Worm (Caenorhabditis elegans) whole organism, L1 larva: Measurements from ENCODE around the gene pinn-1.

ENCODE experiments used
- C16A3.4 ChIP-seq: fragments of 150-350 bp; optimal IDR thresholded peaks from 2 replicates; lab custom pipeline; 2014; ENCODE audit warnings: missing biosample characterization, missing genetic modification characterization
- F16B12.6 ChIP-seq: fragments of 150-350 bp; optimal IDR thresholded peaks from 2 replicates; lab custom pipeline; 2014; ENCODE audit warnings: missing biosample characterization, missing genetic modification characterization
- Y116A8C.19 ChIP-seq: sonication (generic microtip); optimal IDR thresholded peaks from 2 replicates; lab custom pipeline; 2016; ENCODE audit warnings: missing compliant biosample characterization, missing genetic modification characterization, borderline replicate concordance
- aha-1 ChIP-seq: fragments of 150-350 bp; optimal IDR thresholded peaks from 2 replicates; lab custom pipeline; 2014; ENCODE audit warnings: missing biosample characterization, missing genetic modification characterization
- blmp-1 ChIP-seq: fragments of 150-350 bp; optimal IDR thresholded peaks from 2 replicates; lab custom pipeline; 2014; ENCODE audit warnings: missing biosample characterization, missing genetic modification characterization
- ceh-63 ChIP-seq: fragments of 200-800 bp; sonication (Bioruptor generic); optimal IDR thresholded peaks from 2 replicates; lab custom pipeline; 2018; ENCODE audit warnings: mild to moderate bottlenecking, missing genetic modification characterization, missing compliant biosample characterization
- ceh-82 ChIP-seq, 3 experiments: fragments of 150-350 bp in 1 of 3; sonication (generic microtip) in 2 of 3; optimal IDR thresholded peaks; 2 replicates each; lab custom pipeline; 2014 to 2017; ENCODE audit warnings: missing biosample characterization in 3 of 3, missing genetic modification characterization in 3 of 3
- ces-1 ChIP-seq: fragments of 150-350 bp; optimal IDR thresholded peaks from 2 replicates; lab custom pipeline; 2014; ENCODE audit warnings: missing biosample characterization, missing genetic modification reagents, missing genetic modification characterization
- dsc-1 ChIP-seq: sonication (generic microtip); optimal IDR thresholded peaks from 2 replicates; lab custom pipeline; 2016; ENCODE audit warnings: mild to moderate bottlenecking, missing genetic modification characterization, missing compliant biosample characterization
- egl-27 ChIP-seq, 2 experiments: fragments of 150-350 bp in 1 of 2; sonication (generic microtip); optimal IDR thresholded peaks; 3 replicates each; lab custom pipeline; 2017 to 2018; ENCODE audit warnings: missing biosample characterization in 2 of 2, missing genetic modification characterization in 2 of 2, missing genetic modification reagents in 2 of 2
- elt-3 ChIP-seq, 6 experiments: fragments of 150-350 bp in 1 of 6; sonication (generic microtip); optimal IDR thresholded peaks; 2 replicates each; lab custom pipeline; 2017 to 2018; ENCODE audit warnings: missing biosample characterization in 6 of 6, missing genetic modification characterization in 6 of 6, inconsistent platforms in 1 of 6
- ets-5 ChIP-seq: fragments of 200-800 bp; sonication (Bioruptor generic); IDR thresholded peaks from 2 replicates; pipeline ENCODE4 v1.3.6; 2022; ENCODE audit warnings: missing genetic modification characterization, missing compliant biosample characterization
- fkh-8 ChIP-seq: sonication (generic microtip); optimal IDR thresholded peaks from 2 replicates; lab custom pipeline; 2016; ENCODE audit warnings: mild to moderate bottlenecking, missing genetic modification characterization, missing compliant biosample characterization
- grh-1 ChIP-seq: fragments of 200-800 bp; sonication (Bioruptor generic); IDR thresholded peaks from 2 replicates; pipeline ENCODE4 v1.3.6; 2022; ENCODE audit warnings: missing genetic modification reagents, missing genetic modification characterization, missing compliant biosample characterization
- hlh-17 ChIP-seq: fragments of 200-800 bp; sonication (Bioruptor generic); optimal IDR thresholded peaks from 2 replicates; lab custom pipeline; 2018; ENCODE audit warnings: missing genetic modification characterization, mild to moderate bottlenecking, missing compliant biosample characterization, moderate library complexity, borderline replicate concordance
- hpl-2 ChIP-seq: fragments of 150-350 bp; optimal IDR thresholded peaks from 2 replicates; lab custom pipeline; 2014; ENCODE audit warnings: missing biosample characterization, missing genetic modification reagents, missing genetic modification characterization
- irx-1 ChIP-seq: sonication (generic microtip); optimal IDR thresholded peaks from 2 replicates; lab custom pipeline; 2016; ENCODE audit warnings: missing genetic modification characterization, missing compliant biosample characterization
- lin-15B ChIP-seq: fragments of 150-350 bp; sonication (generic microtip); optimal IDR thresholded peaks from 3 replicates; lab custom pipeline; 2014; ENCODE audit warnings: missing biosample characterization, missing genetic modification characterization
- lin-35 ChIP-seq, 2 experiments: fragments of 150-350 bp; optimal IDR thresholded peaks; 2 replicates each; lab custom pipeline; 2014; ENCODE audit warnings: missing biosample characterization in 2 of 2, missing genetic modification characterization in 2 of 2, missing genetic modification reagents in 2 of 2
- mef-2 ChIP-seq: fragments of 150-350 bp; optimal IDR thresholded peaks from 2 replicates; lab custom pipeline; 2014; ENCODE audit warnings: missing biosample characterization, missing genetic modification characterization
- mep-1 ChIP-seq: fragments of 150-350 bp; optimal IDR thresholded peaks from 2 replicates; lab custom pipeline; 2014; ENCODE audit warnings: missing biosample characterization, missing genetic modification characterization
- nhr-11 ChIP-seq: fragments of 150-350 bp; optimal IDR thresholded peaks from 2 replicates; lab custom pipeline; 2014; ENCODE audit warnings: missing biosample characterization, missing genetic modification characterization
- nhr-12 ChIP-seq: sonication (generic microtip); optimal IDR thresholded peaks from 2 replicates; lab custom pipeline; 2017; ENCODE audit warnings: missing biosample characterization, missing genetic modification characterization
- nhr-19 ChIP-seq: fragments of 200-800 bp; sonication (Bioruptor generic); conservative IDR thresholded peaks from 2 replicates; pipeline ENCODE4 v1.3.6; 2022; ENCODE audit warnings: missing genetic modification characterization, missing compliant biosample characterization
- nhr-20 ChIP-seq: sonication (generic microtip); optimal IDR thresholded peaks from 2 replicates; lab custom pipeline; 2016; ENCODE audit warnings: mild to moderate bottlenecking, missing genetic modification characterization, missing compliant biosample characterization
- nhr-237 ChIP-seq: fragments of 150-350 bp; optimal IDR thresholded peaks from 2 replicates; lab custom pipeline; 2014; ENCODE audit warnings: missing biosample characterization, missing genetic modification characterization
- nhr-28 ChIP-seq: fragments of 150-350 bp; optimal IDR thresholded peaks from 2 replicates; lab custom pipeline; 2014; ENCODE audit warnings: missing biosample characterization, missing genetic modification characterization
- nhr-47 ChIP-seq: sonication (generic microtip); optimal IDR thresholded peaks from 2 replicates; lab custom pipeline; 2016; ENCODE audit warnings: mild to moderate bottlenecking, missing genetic modification characterization, moderate library complexity, missing compliant biosample characterization
- nhr-71 ChIP-seq: sonication (generic microtip); optimal IDR thresholded peaks from 2 replicates; lab custom pipeline; 2016; ENCODE audit warnings: mild to moderate bottlenecking, missing genetic modification characterization, moderate library complexity, missing compliant biosample characterization
- nhr-84 ChIP-seq: sonication (generic microtip); optimal IDR thresholded peaks from 2 replicates; lab custom pipeline; 2017; ENCODE audit warnings: missing biosample characterization, missing genetic modification characterization
- nhr-85 ChIP-seq: sonication (generic microtip); peaks from one replicate; lab custom pipeline; 2016; ENCODE audit warnings: missing genetic modification characterization, inconsistent platforms, missing compliant biosample characterization
- nhr-90 ChIP-seq: sonication (generic microtip); optimal IDR thresholded peaks from 2 replicates; lab custom pipeline; 2016; ENCODE audit warnings: mild to moderate bottlenecking, missing genetic modification characterization, missing compliant biosample characterization; ENCODE audit not compliant: poor library complexity
- pag-3 ChIP-seq: sonication (generic microtip); optimal IDR thresholded peaks from 2 replicates; lab custom pipeline; 2017; ENCODE audit warnings: missing genetic modification characterization, mild to moderate bottlenecking, missing compliant biosample characterization, antibody characterized with exemption, borderline replicate concordance; ENCODE audit not compliant: insufficient read depth
- pax-3 ChIP-seq: fragments of 200-800 bp; sonication (Bioruptor generic); optimal IDR thresholded peaks from 2 replicates; lab custom pipeline; 2018; ENCODE audit warnings: mild to moderate bottlenecking, missing genetic modification characterization, moderate library complexity, missing compliant biosample characterization
- pqm-1 ChIP-seq: sonication (generic microtip); optimal IDR thresholded peaks from 3 replicates; lab custom pipeline; 2017; ENCODE audit warnings: missing biosample characterization, missing genetic modification characterization
- rnt-1 ChIP-seq: sonication (generic microtip); optimal IDR thresholded peaks from 2 replicates; lab custom pipeline; 2016; ENCODE audit warnings: mild to moderate bottlenecking, missing genetic modification characterization, moderate library complexity, missing compliant biosample characterization
- skn-1 ChIP-seq: fragments of 150-350 bp; optimal IDR thresholded peaks from 2 replicates; lab custom pipeline; 2014; ENCODE audit warnings: missing biosample characterization, missing genetic modification characterization
- snpc-4 ChIP-seq: fragments of 150-350 bp; optimal IDR thresholded peaks from 2 replicates; lab custom pipeline; 2014; ENCODE audit warnings: missing biosample characterization, missing genetic modification characterization
- snu-23 ChIP-seq: sonication (generic microtip); optimal IDR thresholded peaks from 2 replicates; lab custom pipeline; 2016; ENCODE audit warnings: missing genetic modification characterization, missing compliant biosample characterization
- sptf-1 ChIP-seq: fragments of 150-350 bp; optimal IDR thresholded peaks from 2 replicates; lab custom pipeline; 2014; ENCODE audit warnings: missing biosample characterization, missing genetic modification characterization
- swsn-7 ChIP-seq: sonication (generic microtip); optimal IDR thresholded peaks from 2 replicates; lab custom pipeline; 2016; ENCODE audit warnings: missing genetic modification characterization, missing compliant biosample characterization
- tlp-1 ChIP-seq: fragments of 150-350 bp; optimal IDR thresholded peaks from 2 replicates; lab custom pipeline; 2014; ENCODE audit warnings: missing biosample characterization, missing genetic modification characterization
- unc-130 ChIP-seq: fragments of 150-350 bp; optimal IDR thresholded peaks from 2 replicates; lab custom pipeline; 2017; ENCODE audit warnings: missing biosample characterization, missing genetic modification characterization, inconsistent platforms
- unc-98 ChIP-seq: fragments of 200-800 bp; sonication (Bioruptor generic); IDR thresholded peaks from 2 replicates; pipeline ENCODE4 v1.3.6; 2022; ENCODE audit warnings: missing genetic modification characterization, missing compliant biosample characterization
- xbp-1 ChIP-seq: sonication (generic microtip); optimal IDR thresholded peaks from 2 replicates; lab custom pipeline; 2016; ENCODE audit warnings: missing genetic modification characterization, missing compliant biosample characterization
- zag-1 ChIP-seq: fragments of 150-350 bp; optimal IDR thresholded peaks from 2 replicates; lab custom pipeline; 2014; ENCODE audit warnings: missing biosample characterization, missing genetic modification characterization
- zip-4 ChIP-seq: fragments of 200-800 bp; sonication (Bioruptor generic); optimal IDR thresholded peaks from 2 replicates; lab custom pipeline; 2018; ENCODE audit warnings: mild to moderate bottlenecking, missing genetic modification characterization, moderate library complexity, missing compliant biosample characterization
- ztf-11 ChIP-seq, 2 experiments: sonication (generic microtip); optimal IDR thresholded peaks; 2 replicates each; lab custom pipeline; 2016 to 2017; ENCODE audit warnings: missing genetic modification characterization in 2 of 2, missing biosample characterization in 1 of 2, missing compliant biosample characterization in 1 of 2

The pinn-1 gene

ce11 chrII:2858851-2859250 lies 30.0 kb downstream of the pinn-1 start:
- TF ChIP-seq nhr-237: no peak
- no peak for TF ChIP-seq nhr-90 (tag; lab: Kevin White, UChicago)
- TF ChIP-seq lin-35 (GFP tag; optimal IDR thresholded peaks at IDR 0.05; lab: Kevin White, UChicago): peak in 1 of 2 experiments; percentile 24
- peak; percentile 74 for TF ChIP-seq nhr-85
- TF ChIP-seq nhr-47: no peak
- TF ChIP-seq dsc-1 (tag; lab: Kevin White, UChicago): no peak
- TF ChIP-seq ztf-11 (tag; optimal IDR thresholded peaks at IDR 0.05; lab: Kevin White, UChicago): no peak
- no peak for TF ChIP-seq ceh-63 (GFP tag; lab: Kevin White, UChicago)
- no peak for TF ChIP-seq ceh-82 (tag; optimal IDR thresholded peaks at IDR 0.05; lab: Kevin White, UChicago)
- TF ChIP-seq nhr-11 (tag; lab: Kevin White, UChicago): no peak
- peak; percentile 5 for TF ChIP-seq blmp-1 (tag; lab: Kevin White, UChicago)
- TF ChIP-seq nhr-28 (tag; lab: Kevin White, UChicago): no peak
- peak; percentile 26 for TF ChIP-seq nhr-20 (tag; lab: Kevin White, UChicago)
- no peak for TF ChIP-seq C16A3.4
- TF ChIP-seq irx-1 (tag; lab: Kevin White, UChicago): no peak
- TF ChIP-seq egl-27 (tag; optimal IDR thresholded peaks at IDR 0.05; lab: Kevin White, UChicago): no peak
- TF ChIP-seq fkh-8 (tag; lab: Kevin White, UChicago): no peak
- TF ChIP-seq ces-1 (GFP tag; lab: Kevin White, UChicago): no peak
- TF ChIP-seq elt-3 (tag; optimal IDR thresholded peaks at IDR 0.05; lab: Kevin White, UChicago): peak in 1 of 6 experiments; percentile 48
- TF ChIP-seq hpl-2 (GFP tag; lab: Kevin White, UChicago): no peak
- TF ChIP-seq zag-1 (tag; lab: Kevin White, UChicago): no peak
- TF ChIP-seq pag-3: no peak
- TF ChIP-seq skn-1 (tag; lab: Kevin White, UChicago): no peak
- no peak for TF ChIP-seq unc-130
- no peak for TF ChIP-seq pqm-1 (tag; lab: Kevin White, UChicago)
- TF ChIP-seq Y116A8C.19 (tag; lab: Kevin White, UChicago): no peak
- no peak for TF ChIP-seq zip-4
- no peak for TF ChIP-seq mef-2 (tag; lab: Kevin White, UChicago)
- no peak for TF ChIP-seq nhr-12 (tag; lab: Kevin White, UChicago)
- TF ChIP-seq snu-23 (GFP tag; lab: Kevin White, UChicago): peak; percentile 0
- no peak for TF ChIP-seq rnt-1 (tag; lab: Kevin White, UChicago)
- no peak for TF ChIP-seq sptf-1 (tag; lab: Kevin White, UChicago)
- no peak for TF ChIP-seq lin-15B (tag; lab: Kevin White, UChicago)
- TF ChIP-seq nhr-71: no peak
- TF ChIP-seq swsn-7 (tag; lab: Kevin White, UChicago): no peak
- TF ChIP-seq grh-1 (GFP tag; lab: Robert Waterston, UW): no peak
- no peak for TF ChIP-seq xbp-1 (tag; lab: Kevin White, UChicago)
- no peak for TF ChIP-seq hlh-17 (GFP tag; lab: Kevin White, UChicago)
- TF ChIP-seq snpc-4 (tag; lab: Kevin White, UChicago): no peak
- TF ChIP-seq nhr-19 (GFP tag; lab: Robert Waterston, UW): no peak
- TF ChIP-seq tlp-1 (tag; lab: Kevin White, UChicago): no peak
- TF ChIP-seq mep-1 (tag; lab: Kevin White, UChicago): no peak
- TF ChIP-seq F16B12.6 (tag; lab: Kevin White, UChicago): no peak
- no peak for TF ChIP-seq aha-1 (tag; lab: Kevin White, UChicago)
- TF ChIP-seq unc-98: no peak
- no peak for TF ChIP-seq pax-3 (tag; lab: Kevin White, UChicago)
- TF ChIP-seq nhr-84 (tag; lab: Kevin White, UChicago): no peak
- no peak for TF ChIP-seq ets-5 (GFP tag; lab: Robert Waterston, UW)
- TF ChIP-seq, all 84 proteins: peak for 6
